Worm (Caenorhabditis elegans): Measurements from ENCODE around the gene F36H9.10.

The F36H9.10 gene

ce11 chrV:1755589-1755988 is 42.4 kb upstream of the F36H9.10 start, which contains the start of gene ZK697.14:
TSS of gene ZK697.14 (minus strand) at chrV:1755689.
- TF ChIP-seq efl-1 (optimal IDR thresholded peaks at IDR 0.05), result no peak
- no peak for TF ChIP-seq efl-1 (GFP tag; optimal IDR thresholded peaks at IDR 0.05 in 1 of 2)
- no peak for TF ChIP-seq C04F5.9 (tag; optimal IDR thresholded peaks at IDR 0.05)
- no peak for TF ChIP-seq hlh-4 (tag; optimal IDR thresholded peaks at IDR 0.05)
- no peak for TF ChIP-seq sptf-1 (tag; optimal IDR thresholded peaks at IDR 0.05)
- no peak for TF ChIP-seq snu-23 (GFP tag; optimal IDR thresholded peaks at IDR 0.05)
- no peak for TF ChIP-seq skn-1 (tag; optimal IDR thresholded peaks at IDR 0.05)
- no peak for TF ChIP-seq grh-1 (GFP tag; IDR thresholded peaks at IDR 0.05)
- TF ChIP-seq pag-3 (tag; optimal IDR thresholded peaks at IDR 0.05; ENCODE audit: borderline replicate concordance, insufficient read depth), result no peak
- TF ChIP-seq lin-14 (GFP tag; optimal IDR thresholded peaks at IDR 0.05), result no peak
- TF ChIP-seq fos-1 (tag; optimal IDR thresholded peaks at IDR 0.05), result no peak
- no peak for TF ChIP-seq nhr-76 (tag; optimal IDR thresholded peaks at IDR 0.05)
- no peak for TF ChIP-seq mab-9 (GFP tag; IDR thresholded peaks at IDR 0.05)
- no peak for TF ChIP-seq nhr-71 (tag; optimal IDR thresholded peaks at IDR 0.05)
- no peak for TF ChIP-seq unc-98 (GFP tag; IDR thresholded peaks at IDR 0.05)
- no peak for TF ChIP-seq nhr-28 (tag; optimal IDR thresholded peaks at IDR 0.05)
- no peak for TF ChIP-seq xbp-1 (tag; optimal IDR thresholded peaks at IDR 0.05)

- TF ChIP-seq snpc-4 (tag; optimal IDR thresholded peaks at IDR 0.05) (no peak), Y116A8C.19 (tag; optimal IDR thresholded peaks at IDR 0.05; ENCODE audit: borderline replicate concordance) (no peak), lin-15B (tag; optimal IDR thresholded peaks at IDR 0.05) (no peak), nhr-12 (tag; optimal IDR thresholded peaks at IDR 0.05) (no peak), lir-3 (tag; optimal IDR thresholded peaks at IDR 0.05; ENCODE audit: poor library complexity) (no peak), sptf-1 (tag; optimal IDR thresholded peaks at IDR 0.05) (no peak), lin-14 (GFP tag; optimal IDR thresholded peaks at IDR 0.05) (no peak), hpl-2 (GFP tag; optimal IDR thresholded peaks at IDR 0.05) (no peak), ceh-82 (tag; optimal IDR thresholded peaks at IDR 0.05) (no peak), ets-5 (GFP tag; IDR thresholded peaks at IDR 0.05) (no peak), unc-86 (tag; optimal IDR thresholded peaks at IDR 0.05) (no peak), pax-3 (tag; optimal IDR thresholded peaks at IDR 0.05) (no peak), nhr-11 (tag; optimal IDR thresholded peaks at IDR 0.05) (no peak), ama-1 (optimal IDR thresholded peaks at IDR 0.05) (no peak), nhr-84 (tag; optimal IDR thresholded peaks at IDR 0.05) (no peak)
Measured at ce11 chrV:1756099-1756498, 41.9 kb upstream of the F36H9.10 start.

ce11 chrV:1756856-1757255 is 41.1 kb upstream of the F36H9.10 start, which contains the start of gene clec-204:
TSS of gene clec-204 (plus strand) at chrV:1757156.
- TF ChIP-seq unc-62 (GFP tag; optimal IDR thresholded peaks at IDR 0.05) (no peak), elt-2 (tag; optimal IDR thresholded peaks at IDR 0.05) (peak; percentile 44)

- TF ChIP-seq elt-2 (tag; optimal IDR thresholded peaks at IDR 0.05) (peak; percentile 66), efl-1 (optimal IDR thresholded peaks at IDR 0.05) (no peak), efl-1 (GFP tag; optimal IDR thresholded peaks at IDR 0.05 in 1 of 2) (peak in 1 of 2 experiments; percentile 84), unc-86 (tag; optimal IDR thresholded peaks at IDR 0.05) (no peak), lin-35 (GFP tag; optimal IDR thresholded peaks at IDR 0.05) (no peak), vab-15 (tag; optimal IDR thresholded peaks at IDR 0.05) (no peak), sptf-1 (tag; optimal IDR thresholded peaks at IDR 0.05) (no peak), ama-1 (optimal IDR thresholded peaks at IDR 0.05) (no peak), ceh-63 (GFP tag; optimal IDR thresholded peaks at IDR 0.05) (no peak)
Measured at ce11 chrV:1760682-1761081, 37.3 kb upstream of the F36H9.10 start, which contains the start of gene clec-205. TSS of gene clec-205 (plus strand) at chrV:1760893.

ce11 chrV:1767427-1767826 is 30.6 kb upstream of the F36H9.10 start:
- TF ChIP-seq lin-35 (GFP tag; optimal IDR thresholded peaks at IDR 0.05) (no peak), lin-14 (GFP tag; optimal IDR thresholded peaks at IDR 0.05) (no peak), efl-1 (optimal IDR thresholded peaks at IDR 0.05) (no peak), efl-1 (GFP tag; optimal IDR thresholded peaks at IDR 0.05 in 1 of 2) (peak in 1 of 2 experiments; percentile 70), nhr-85 (tag) (no peak), tbx-2 (tag; optimal IDR thresholded peaks at IDR 0.05) (no peak), egl-27 (tag; optimal IDR thresholded peaks at IDR 0.05) (no peak), nhr-11 (tag; optimal IDR thresholded peaks at IDR 0.05) (no peak), elt-3 (tag; optimal IDR thresholded peaks at IDR 0.05) (peak in 1 of 6 experiments; percentile 35), hpl-2 (GFP tag; optimal IDR thresholded peaks at IDR 0.05) (no peak), blmp-1 (tag; optimal IDR thresholded peaks at IDR 0.05) (peak; percentile 78), ceh-63 (GFP tag; optimal IDR thresholded peaks at IDR 0.05) (no peak)
